Fruit fly (Drosophila melanogaster): Measurements from ENCODE around the gene Rpn1.
A peak's percentile ranks its signal among the peaks of the same experiment; 100 is the strongest.

Rpn1 gene

dm6 chr3L:19901486-19902255 lies 13.2 kb upstream of the Rpn1 start:
- no peak for TF ChIP-seq CTCF (optimal IDR thresholded peaks at IDR 0.05)
- no peak for TF ChIP-seq CG8478 (optimal IDR thresholded peaks at IDR 0.05)

- TF ChIP-seq CG8478 (optimal IDR thresholded peaks at IDR 0.05), result no peak
- no peak for TF ChIP-seq CTCF (optimal IDR thresholded peaks at IDR 0.05)
These were observed 12.1 kb upstream of the Rpn1 start for dm6 chr3L:19902560-19903399.

dm6 chr3L:19903400-19903846 lies 11.4 kb upstream of the Rpn1 start:
- TF ChIP-seq CTCF (optimal IDR thresholded peaks at IDR 0.05) (no peak), CG8478 (optimal IDR thresholded peaks at IDR 0.05) (no peak)

dm6 chr3L:19904411-19905135 lies 10.3 kb upstream of the Rpn1 start:
- TF ChIP-seq CTCF (optimal IDR thresholded peaks at IDR 0.05) (no peak), CG8478 (optimal IDR thresholded peaks at IDR 0.05) (no peak)

dm6 chr3L:19905427-19905826 lies 9.4 kb upstream of the Rpn1 start:
- TF ChIP-seq CTCF (optimal IDR thresholded peaks at IDR 0.05) (no peak), CG8478 (optimal IDR thresholded peaks at IDR 0.05) (no peak)

- TF ChIP-seq CG8478 (optimal IDR thresholded peaks at IDR 0.05) (no peak), CTCF (optimal IDR thresholded peaks at IDR 0.05) (no peak)
These were observed 8.6 kb upstream of the Rpn1 start for dm6 chr3L:19906148-19906752.

dm6 chr3L:19906780-19907705 lies 7.8 kb upstream of the Rpn1 start:
- no peak for TF ChIP-seq CTCF (optimal IDR thresholded peaks at IDR 0.05)
- no peak for TF ChIP-seq CG8478 (optimal IDR thresholded peaks at IDR 0.05)

dm6 chr3L:19907706-19908070 lies 7.2 kb upstream of the Rpn1 start:
- TF ChIP-seq CTCF (optimal IDR thresholded peaks at IDR 0.05) (no peak), CG8478 (optimal IDR thresholded peaks at IDR 0.05) (no peak)

- TF ChIP-seq CTCF (optimal IDR thresholded peaks at IDR 0.05) (no peak), CG8478 (optimal IDR thresholded peaks at IDR 0.05) (no peak)
These were observed 6.4 kb upstream of the Rpn1 start for dm6 chr3L:19908201-19909127.

- no peak for TF ChIP-seq CTCF (optimal IDR thresholded peaks at IDR 0.05)
- no peak for TF ChIP-seq CG8478 (optimal IDR thresholded peaks at IDR 0.05)
These were observed 5.4 kb upstream of the Rpn1 start for dm6 chr3L:19909234-19910053.

dm6 chr3L:19910054-19910414 lies 4.8 kb upstream of the Rpn1 start, which contains the start of the genes Mi-2 and Prp3:
Gene Mi-2, minus strand, starts transcription at chr3L:19910215.
Gene Prp3, plus strand, starts transcription at chr3L:19910300.
- peak; percentile 47 to 52 for TF ChIP-seq CTCF (optimal IDR thresholded peaks at IDR 0.05)
- TF ChIP-seq CG8478 (optimal IDR thresholded peaks at IDR 0.05), result no peak

- no peak for TF ChIP-seq CTCF (optimal IDR thresholded peaks at IDR 0.05)
These were observed 1.4 kb upstream of the Rpn1 start, which contains the start of gene Mtr3 for dm6 chr3L:19913328-19913936. Gene Mtr3, minus strand, starts transcription at chr3L:19913715.

Measured in S2 (cell line).